Worm (Caenorhabditis elegans) whole organism, L2 larva: Measurements from ENCODE around the gene C14A4.13.

ENCODE experiments used
- F13H6.1 ChIP-seq: sonication (generic microtip); optimal IDR thresholded peaks from 2 replicates; lab custom pipeline; 2016; ENCODE audit warnings: missing genetic modification characterization, missing compliant biosample characterization
- Y55F3AM.14 ChIP-seq: fragments of 200-800 bp; sonication (Bioruptor generic); optimal IDR thresholded peaks from 2 replicates; lab custom pipeline; 2018; ENCODE audit warnings: mild to moderate bottlenecking, missing genetic modification characterization, missing compliant biosample characterization
- ZK546.5 ChIP-seq: sonication (generic microtip); optimal IDR thresholded peaks from 2 replicates; lab custom pipeline; 2017; ENCODE audit warnings: missing biosample characterization, missing genetic modification characterization
- alr-1 ChIP-seq: fragments of 150-350 bp; optimal IDR thresholded peaks from 2 replicates; lab custom pipeline; 2014; ENCODE audit warnings: missing biosample characterization, missing genetic modification characterization
- aly-2 ChIP-seq: fragments of 150-350 bp; optimal IDR thresholded peaks from 2 replicates; lab custom pipeline; 2014; ENCODE audit warnings: missing biosample characterization, missing genetic modification characterization
- ama-1 ChIP-seq: fragments of 150-350 bp; optimal IDR thresholded peaks from 2 replicates; lab custom pipeline; 2018; ENCODE audit warnings: inconsistent platforms
- blmp-1 ChIP-seq: sonication (generic microtip); optimal IDR thresholded peaks from 2 replicates; lab custom pipeline; 2017; ENCODE audit warnings: missing genetic modification characterization, mild to moderate bottlenecking, missing compliant biosample characterization, antibody characterized with exemption, moderate library complexity; ENCODE audit not compliant: insufficient read depth
- ceh-82 ChIP-seq: fragments of 150-350 bp; optimal IDR thresholded peaks from 2 replicates; lab custom pipeline; 2014; ENCODE audit warnings: missing biosample characterization, missing genetic modification characterization
- crh-2 ChIP-seq: sonication (generic microtip); optimal IDR thresholded peaks from 2 replicates; lab custom pipeline; 2017; ENCODE audit warnings: missing biosample characterization, missing genetic modification characterization
- dmd-4 ChIP-seq: sonication (generic microtip); optimal IDR thresholded peaks from 2 replicates; lab custom pipeline; 2017; ENCODE audit warnings: missing biosample characterization, missing genetic modification characterization
- egl-27 ChIP-seq: sonication (generic microtip); optimal IDR thresholded peaks from 3 replicates; lab custom pipeline; 2017; ENCODE audit warnings: missing biosample characterization, missing genetic modification reagents, missing genetic modification characterization
- elt-1 ChIP-seq: fragments of 150-350 bp; optimal IDR thresholded peaks from 2 replicates; lab custom pipeline; 2014; ENCODE audit warnings: missing biosample characterization, missing genetic modification characterization
- fos-1 ChIP-seq: fragments of 150-350 bp; optimal IDR thresholded peaks from 2 replicates; lab custom pipeline; 2014; ENCODE audit warnings: missing biosample characterization, missing genetic modification characterization
- gmeb-1 ChIP-seq: fragments of 150-350 bp; optimal IDR thresholded peaks from 2 replicates; lab custom pipeline; 2014; ENCODE audit warnings: missing biosample characterization, missing genetic modification characterization
- lin-11 ChIP-seq: fragments of 150-350 bp; sonication (generic microtip); optimal IDR thresholded peaks from 2 replicates; lab custom pipeline; 2014; ENCODE audit warnings: missing biosample characterization, missing genetic modification characterization, inconsistent platforms, mixed read lengths
- lin-13 ChIP-seq: fragments of 150-350 bp; optimal IDR thresholded peaks from 2 replicates; lab custom pipeline; 2014; ENCODE audit warnings: missing biosample characterization, missing genetic modification reagents, missing genetic modification characterization
- lin-39 ChIP-seq: fragments of 150-350 bp; optimal IDR thresholded peaks from 2 replicates; lab custom pipeline; 2014; ENCODE audit warnings: missing biosample characterization, missing genetic modification reagents, missing genetic modification characterization
- lsy-2 ChIP-seq, 2 experiments: fragments of 150-350 bp in 1 of 2; sonication (generic microtip) in 1 of 2; optimal IDR thresholded peaks; 2 replicates each; lab custom pipeline; 2014 to 2017; ENCODE audit warnings: missing biosample characterization in 2 of 2, missing genetic modification characterization in 2 of 2
- mab-5 ChIP-seq: fragments of 150-350 bp; optimal IDR thresholded peaks from 2 replicates; lab custom pipeline; 2014; ENCODE audit warnings: missing biosample characterization, missing genetic modification characterization
- mbf-1 ChIP-seq: sonication (generic microtip); optimal IDR thresholded peaks from 2 replicates; lab custom pipeline; 2017; ENCODE audit warnings: missing biosample characterization, missing genetic modification characterization
- mdl-1 ChIP-seq, 2 experiments: fragments of 150-350 bp in 1 of 2; sonication (generic microtip) in 1 of 2; optimal IDR thresholded peaks; 2 replicates each; lab custom pipeline; 2017; ENCODE audit warnings: missing biosample characterization in 2 of 2, missing genetic modification characterization in 2 of 2
- nhr-10 ChIP-seq: sonication (generic microtip); optimal IDR thresholded peaks from 2 replicates; lab custom pipeline; 2017; ENCODE audit warnings: missing biosample characterization, missing genetic modification characterization
- nhr-11 ChIP-seq: fragments of 150-350 bp; optimal IDR thresholded peaks from 2 replicates; lab custom pipeline; 2014; ENCODE audit warnings: missing biosample characterization, missing genetic modification characterization
- nhr-12 ChIP-seq: fragments of 150-350 bp; optimal IDR thresholded peaks from 2 replicates; lab custom pipeline; 2014; ENCODE audit warnings: missing biosample characterization, missing genetic modification characterization
- nhr-129 ChIP-seq: fragments of 150-350 bp; optimal IDR thresholded peaks from 2 replicates; lab custom pipeline; 2014; ENCODE audit warnings: missing biosample characterization, missing genetic modification characterization
- nhr-21 ChIP-seq: fragments of 150-350 bp; optimal IDR thresholded peaks from 2 replicates; lab custom pipeline; 2014; ENCODE audit warnings: missing biosample characterization, missing genetic modification characterization
- nhr-237 ChIP-seq: fragments of 150-350 bp; optimal IDR thresholded peaks from 2 replicates; lab custom pipeline; 2014; ENCODE audit warnings: missing biosample characterization, missing genetic modification characterization
- nhr-25 ChIP-seq: fragments of 150-350 bp; sonication (generic microtip); optimal IDR thresholded peaks from 3 replicates; lab custom pipeline; 2014; ENCODE audit warnings: missing biosample characterization, missing genetic modification characterization
- nhr-6 ChIP-seq: fragments of 150-350 bp; optimal IDR thresholded peaks from 2 replicates; lab custom pipeline; 2014; ENCODE audit warnings: missing biosample characterization, missing genetic modification characterization
- nhr-77 ChIP-seq: fragments of 150-350 bp; optimal IDR thresholded peaks from 2 replicates; lab custom pipeline; 2014; ENCODE audit warnings: missing biosample characterization, missing genetic modification characterization
- peb-1 ChIP-seq: fragments of 150-350 bp; optimal IDR thresholded peaks from 2 replicates; lab custom pipeline; 2014; ENCODE audit warnings: missing biosample characterization, missing genetic modification characterization
- sem-4 ChIP-seq: fragments of 150-350 bp; optimal IDR thresholded peaks from 2 replicates; lab custom pipeline; 2014; ENCODE audit warnings: missing biosample characterization, missing genetic modification reagents, missing genetic modification characterization
- sma-3 ChIP-seq: sonication (generic microtip); optimal IDR thresholded peaks from 2 replicates; lab custom pipeline; 2016; ENCODE audit warnings: missing genetic modification reagents, missing genetic modification characterization, missing compliant biosample characterization
- sma-9 ChIP-seq, 2 experiments: fragments of 150-350 bp in 1 of 2; sonication (generic microtip) in 1 of 2; optimal IDR thresholded peaks; 2 replicates each; lab custom pipeline; 2014 to 2016; ENCODE audit warnings: missing genetic modification characterization in 2 of 2, mild to moderate bottlenecking in 1 of 2, missing biosample characterization in 1 of 2, missing compliant biosample characterization in 1 of 2, missing genetic modification reagents in 1 of 2, moderate library complexity in 1 of 2
- snpc-4 ChIP-seq: fragments of 150-350 bp; optimal IDR thresholded peaks from 2 replicates; lab custom pipeline; 2014; ENCODE audit warnings: missing biosample characterization, missing genetic modification characterization
- unc-39 ChIP-seq: fragments of 150-350 bp; optimal IDR thresholded peaks from 2 replicates; lab custom pipeline; 2014; ENCODE audit warnings: missing biosample characterization, missing genetic modification characterization
- unc-55 ChIP-seq: fragments of 150-350 bp; sonication (generic microtip); optimal IDR thresholded peaks from 3 replicates; lab custom pipeline; 2014; ENCODE audit warnings: missing biosample characterization, missing genetic modification reagents, missing genetic modification characterization
- unc-62 ChIP-seq: fragments of 150-350 bp; optimal IDR thresholded peaks from 2 replicates; lab custom pipeline; 2014; ENCODE audit warnings: missing biosample characterization, missing genetic modification reagents, missing genetic modification characterization
- zag-1 ChIP-seq: fragments of 150-350 bp; optimal IDR thresholded peaks from 2 replicates; lab custom pipeline; 2014; ENCODE audit warnings: missing biosample characterization, missing genetic modification characterization
- ztf-1 ChIP-seq: fragments of 200-800 bp; sonication (Bioruptor generic); conservative IDR thresholded peaks from 2 replicates; pipeline ENCODE4 v1.3.6; 2022; ENCODE audit warnings: missing genetic modification characterization, missing compliant biosample characterization
- ztf-11 ChIP-seq: sonication (generic microtip); optimal IDR thresholded peaks from 2 replicates; lab custom pipeline; 2017; ENCODE audit warnings: missing biosample characterization, missing genetic modification characterization
- ztf-4 ChIP-seq: fragments of 150-350 bp; optimal IDR thresholded peaks from 2 replicates; lab custom pipeline; 2014; ENCODE audit warnings: missing biosample characterization, missing genetic modification characterization

Gene C14A4.13

DNA sequence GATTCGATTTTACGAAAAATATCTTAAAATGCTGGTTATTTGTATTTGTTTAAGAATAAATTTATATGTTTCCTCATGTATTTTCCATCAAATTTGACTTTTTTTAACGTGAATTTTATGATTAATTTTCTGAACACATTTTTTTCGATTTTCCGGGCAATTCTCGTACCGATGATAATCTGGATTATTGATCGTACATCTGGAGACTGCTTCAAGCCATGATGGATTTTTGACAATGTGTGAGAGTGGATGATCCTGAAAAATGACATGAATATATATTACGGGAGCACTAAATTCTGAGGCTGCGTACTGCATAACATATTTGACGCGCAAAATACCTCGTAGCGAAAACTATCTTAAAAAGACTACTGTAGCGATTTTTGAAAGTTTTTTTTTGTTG lies 36.2 kb downstream of the C14A4.13 start:
- no peak for TF ChIP-seq lin-13
- TF ChIP-seq fos-1 (tag; lab: Kevin White, UChicago) = no peak
- no peak for TF ChIP-seq nhr-12 (tag; lab: Kevin White, UChicago)
- no peak for TF ChIP-seq mdl-1 (tag; optimal IDR thresholded peaks at IDR 0.05; lab: Kevin White, UChicago)
- no peak for TF ChIP-seq unc-39 (tag; lab: Kevin White, UChicago)
- no peak for TF ChIP-seq aly-2
- TF ChIP-seq ztf-4 (tag; lab: Kevin White, UChicago) = no peak
- TF ChIP-seq sma-9 (GFP tag; optimal IDR thresholded peaks at IDR 0.05; lab: Kevin White, UChicago) = no peak
- TF ChIP-seq sma-9 (tag; optimal IDR thresholded peaks at IDR 0.05; lab: Kevin White, UChicago) = no peak
- TF ChIP-seq nhr-11 (tag; lab: Kevin White, UChicago) = no peak
- no peak for TF ChIP-seq dmd-4 (tag; lab: Kevin White, UChicago)
- TF ChIP-seq snpc-4 (tag; lab: Kevin White, UChicago) = no peak
- no peak for TF ChIP-seq nhr-77 (tag; lab: Kevin White, UChicago)
- no peak for TF ChIP-seq sma-3 (GFP tag; lab: Kevin White, UChicago)
- TF ChIP-seq mab-5 = no peak
- TF ChIP-seq unc-62 (GFP tag; lab: Kevin White, UChicago) = no peak
- TF ChIP-seq Y55F3AM.14 (GFP tag; lab: Kevin White, UChicago) = no peak
- TF ChIP-seq nhr-6 (tag; lab: Kevin White, UChicago) = no peak
- TF ChIP-seq ztf-1 (GFP tag; lab: Robert Waterston, UW) = no peak
- TF ChIP-seq lin-39 = no peak
- no peak for TF ChIP-seq blmp-1
- TF ChIP-seq, all 48 proteins: peak for 0

DNA sequence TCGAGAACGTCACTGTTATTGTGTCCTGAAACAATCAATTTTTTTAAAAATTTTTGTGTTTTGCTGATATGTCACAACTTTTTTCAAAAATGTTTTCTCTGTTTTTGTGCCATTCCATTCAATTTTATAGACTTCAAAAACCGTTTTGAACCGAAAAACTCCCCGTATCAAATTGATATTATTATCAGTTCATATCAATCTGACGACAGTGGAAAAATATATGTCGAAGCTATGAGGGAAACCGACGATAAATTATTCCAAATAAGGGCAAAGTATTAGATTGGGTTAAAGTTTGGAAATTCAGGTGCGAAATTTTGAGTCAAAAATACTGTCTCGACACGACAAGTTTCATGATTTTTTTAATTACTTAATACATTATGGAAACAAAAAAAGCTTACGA lies 38.1 kb downstream of the C14A4.13 start:
- TF ChIP-seq ZK546.5 (no peak), fos-1 (tag; lab: Kevin White, UChicago) (peak; percentile 40), ama-1 (no peak)

DNA sequence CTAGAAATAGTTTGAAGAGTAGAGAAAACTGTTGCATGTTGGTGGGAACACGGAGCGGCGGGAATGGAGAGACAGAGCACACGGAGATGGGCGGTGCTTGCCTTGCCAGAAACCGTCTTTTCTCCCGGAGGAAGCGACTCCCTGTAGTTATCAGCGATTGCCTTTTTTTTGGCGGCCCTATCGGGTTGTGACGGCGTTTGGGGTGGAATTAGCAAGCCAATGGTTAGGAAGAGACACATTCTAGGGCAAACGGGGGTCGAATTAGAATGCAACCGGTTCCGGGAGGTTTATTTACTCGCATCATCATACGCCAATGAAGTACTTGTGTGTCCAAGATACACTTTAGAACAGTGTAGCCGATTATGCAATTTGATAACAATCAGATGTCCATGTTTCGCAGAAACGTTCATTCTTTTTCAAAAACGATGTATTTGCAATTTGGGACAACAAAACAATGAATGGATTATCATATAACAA lies 39.4 kb downstream of the C14A4.13 start, which contains the start of gene lact-3:
lact-3 (minus strand) TSS at position 51 of the 477 bp plus-strand sequence.
- TF ChIP-seq ceh-82 (tag; lab: Kevin White, UChicago) = no peak
- TF ChIP-seq unc-39 (tag; lab: Kevin White, UChicago) = no peak
- TF ChIP-seq ztf-4 (tag; lab: Kevin White, UChicago) = no peak
- TF ChIP-seq F13H6.1 = peak; percentile 32
- no peak for TF ChIP-seq blmp-1
- TF ChIP-seq elt-1 = no peak
- TF ChIP-seq mdl-1 (tag; optimal IDR thresholded peaks at IDR 0.05; lab: Kevin White, UChicago) = no peak
- no peak for TF ChIP-seq lin-11
- TF ChIP-seq lin-13 = no peak
- no peak for TF ChIP-seq nhr-12 (tag; lab: Kevin White, UChicago)
- TF ChIP-seq lsy-2 (tag; optimal IDR thresholded peaks at IDR 0.05; lab: Kevin White, UChicago) = no peak
- no peak for TF ChIP-seq snpc-4 (tag; lab: Kevin White, UChicago)
- peak; percentile 31 for TF ChIP-seq crh-2 (tag; lab: Kevin White, UChicago)
- TF ChIP-seq zag-1 (tag; lab: Kevin White, UChicago) = no peak
- TF ChIP-seq gmeb-1 = no peak
- no peak for TF ChIP-seq nhr-6 (tag; lab: Kevin White, UChicago)
- TF ChIP-seq fos-1 (tag; lab: Kevin White, UChicago) = peak; percentile 42
- peak; percentile 0 for TF ChIP-seq nhr-129 (tag; lab: Kevin White, UChicago)
- no peak for TF ChIP-seq aly-2
- no peak for TF ChIP-seq unc-55 (GFP tag; lab: Kevin White, UChicago)
- TF ChIP-seq mbf-1 (tag; lab: Kevin White, UChicago) = no peak
- TF ChIP-seq nhr-237 (tag; lab: Kevin White, UChicago) = no peak
- TF ChIP-seq egl-27 = no peak
- no peak for TF ChIP-seq ztf-1 (GFP tag; lab: Robert Waterston, UW)

DNA sequence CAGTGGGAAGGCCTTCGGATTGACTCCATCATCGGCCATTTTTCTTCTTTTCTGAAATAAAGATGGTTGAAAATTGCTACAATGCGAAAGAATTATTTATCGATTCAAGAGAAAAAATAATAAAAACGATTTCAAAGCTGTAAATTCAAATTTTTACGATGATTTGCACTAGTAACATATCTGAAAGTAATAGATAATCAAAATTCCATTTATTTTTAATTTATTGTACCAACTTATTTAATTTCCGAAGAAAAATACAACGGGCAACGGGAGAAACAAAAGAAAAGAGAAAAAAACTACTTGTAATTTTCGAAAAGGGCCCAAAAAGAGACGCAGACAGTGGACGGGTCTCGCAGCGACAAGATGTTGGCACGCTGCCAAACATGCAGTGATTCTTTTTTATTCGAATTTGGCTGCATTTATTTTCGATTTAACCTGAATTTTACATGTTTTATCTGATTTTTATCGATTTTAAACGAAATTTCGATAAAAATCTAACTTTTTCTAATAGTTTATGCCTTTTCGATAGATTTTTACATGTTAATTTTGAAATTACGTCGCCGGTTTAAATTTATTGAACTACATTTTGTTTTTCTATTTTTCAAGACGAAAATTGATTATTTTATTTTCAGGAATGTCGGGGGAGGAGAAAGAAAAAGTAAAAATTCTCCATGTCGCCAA lies 40.5 kb downstream of the C14A4.13 start, which contains the start of the genes snu-13 and rsp-7:
snu-13 (minus strand) TSS at position 51 of the 681 bp plus-strand sequence.
rsp-7 (plus strand) TSS at position 631 of the 681 bp plus-strand sequence.
- TF ChIP-seq unc-62 (GFP tag; lab: Kevin White, UChicago) (no peak), fos-1 (tag; lab: Kevin White, UChicago) (peak; percentile 34), nhr-12 (tag; lab: Kevin White, UChicago) (no peak), peb-1 (tag; lab: Kevin White, UChicago) (no peak), blmp-1 (peak; percentile 23), gmeb-1 (peak; percentile 67), ZK546.5 (peak; percentile 31), mdl-1 (tag; optimal IDR thresholded peaks at IDR 0.05; lab: Kevin White, UChicago) (no peak), crh-2 (tag; lab: Kevin White, UChicago) (peak; percentile 87), nhr-10 (no peak), egl-27 (no peak), ztf-11 (tag; lab: Kevin White, UChicago) (no peak), ceh-82 (tag; lab: Kevin White, UChicago) (no peak), sma-3 (GFP tag; lab: Kevin White, UChicago) (peak; percentile 69), ama-1 (peak; percentile 15), nhr-21 (peak; percentile 51), nhr-237 (tag; lab: Kevin White, UChicago) (no peak), sem-4 (tag; lab: Kevin White, UChicago) (peak; percentile 62), nhr-129 (tag; lab: Kevin White, UChicago) (peak; percentile 51), mab-5 (no peak), nhr-6 (tag; lab: Kevin White, UChicago) (no peak), lin-13 (peak; percentile 71), alr-1 (no peak), lsy-2 (tag; optimal IDR thresholded peaks at IDR 0.05; lab: Kevin White, UChicago) (peak; percentile 58 to 91), nhr-25 (tag; lab: Kevin White, UChicago) (peak; percentile 75), F13H6.1 (peak; percentile 55), ztf-1 (GFP tag; lab: Robert Waterston, UW) (no peak), ztf-4 (tag; lab: Kevin White, UChicago) (no peak), nhr-11 (tag; lab: Kevin White, UChicago) (no peak)
